Fruit fly (Drosophila melanogaster) Kc167 (cell line): ENCODE data around the gene Frmd5.

Experiments used
- Myc ChIP-seq: fragments of >200 bp; optimal IDR thresholded peaks from 2 replicates; lab custom pipeline; 2017; ENCODE audit warnings: missing external identifiers
- Sin3A ChIP-seq: fragments of >200 bp; optimal IDR thresholded peaks from 2 replicates; lab custom pipeline; 2018; ENCODE audit warnings: missing external identifiers
- h ChIP-seq: fragments of >200 bp; optimal IDR thresholded peaks from 3 replicates; lab custom pipeline; 2018; ENCODE audit warnings: missing external identifiers
- insv ChIP-seq: fragments of >200 bp; optimal IDR thresholded peaks from 3 replicates; lab custom pipeline; 2018; ENCODE audit warnings: missing external identifiers
- psq ChIP-seq: fragments of >200 bp; optimal IDR thresholded peaks from 2 replicates; lab custom pipeline; 2017; ENCODE audit warnings: missing external identifiers
- ttk ChIP-seq: sonication (Bioruptor generic); optimal IDR thresholded peaks from 2 replicates; lab custom pipeline; 2017; ENCODE audit warnings: missing external identifiers

The Frmd5 gene

DNA sequence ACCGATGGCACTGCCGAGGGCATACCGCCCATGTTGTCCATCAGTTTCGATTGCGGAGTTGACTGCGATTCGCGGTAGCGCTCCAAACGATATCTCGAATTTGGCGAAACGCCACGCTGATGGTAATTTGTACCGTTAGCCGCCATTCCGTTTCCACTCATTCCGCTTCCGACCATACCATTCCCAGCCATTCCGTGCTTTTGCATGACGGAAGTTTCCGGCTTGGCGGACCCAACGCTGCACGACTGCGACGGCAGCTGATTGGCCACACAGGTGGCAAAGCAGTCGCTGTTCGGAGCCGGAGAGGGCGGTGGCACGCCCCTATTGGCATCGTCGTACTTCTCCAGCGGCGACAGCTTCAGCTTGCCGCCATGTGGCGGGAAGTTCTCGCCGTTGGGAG is 28.1 kb downstream of the Frmd5 start:
- TF ChIP-seq Sin3A (no peak), h (no peak), ttk (lab: Kevin White, UChicago) (no peak), insv (lab: Kevin White, UChicago) (no peak), psq (lab: Kevin White, UChicago) (no peak), Myc (no peak)

DNA sequence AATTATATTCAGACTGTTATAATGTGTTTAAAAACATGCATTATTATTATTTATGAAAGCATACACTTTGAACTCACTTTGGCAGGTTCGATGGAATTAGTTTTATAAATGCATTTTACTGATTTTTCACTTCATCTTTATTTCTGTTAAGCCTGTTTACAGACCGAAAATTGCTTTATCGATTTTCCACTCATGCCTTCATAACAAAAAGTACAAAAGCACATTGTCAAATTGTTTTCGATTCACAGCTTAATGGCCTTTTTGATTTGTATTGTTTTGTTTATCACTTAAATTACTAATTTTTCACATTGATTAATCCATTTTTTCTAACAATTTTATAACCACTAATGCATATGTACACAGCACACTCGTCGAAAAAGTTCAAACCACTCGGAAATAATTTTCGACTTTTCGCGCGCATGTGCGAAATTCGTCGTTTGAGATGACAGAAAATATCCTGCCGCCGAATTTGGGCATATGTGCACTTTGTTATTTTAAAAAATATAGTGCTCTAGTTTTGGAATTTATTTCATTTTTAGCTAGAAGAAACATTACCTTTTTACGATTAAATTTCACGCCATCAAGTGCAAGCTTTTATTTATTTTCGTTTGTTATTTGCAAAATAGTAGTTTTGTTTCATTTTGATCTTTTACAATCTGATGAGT is 29.5 kb downstream of the Frmd5 start, which contains the start of gene rho-5:
Gene rho-5 (minus strand): TSS at position 296 of the 665 bp plus-strand sequence.
- TF ChIP-seq ttk (lab: Kevin White, UChicago) (no peak), psq (lab: Kevin White, UChicago) (no peak), h (no peak), insv (lab: Kevin White, UChicago) (no peak), Sin3A (no peak), Myc (no peak)

DNA sequence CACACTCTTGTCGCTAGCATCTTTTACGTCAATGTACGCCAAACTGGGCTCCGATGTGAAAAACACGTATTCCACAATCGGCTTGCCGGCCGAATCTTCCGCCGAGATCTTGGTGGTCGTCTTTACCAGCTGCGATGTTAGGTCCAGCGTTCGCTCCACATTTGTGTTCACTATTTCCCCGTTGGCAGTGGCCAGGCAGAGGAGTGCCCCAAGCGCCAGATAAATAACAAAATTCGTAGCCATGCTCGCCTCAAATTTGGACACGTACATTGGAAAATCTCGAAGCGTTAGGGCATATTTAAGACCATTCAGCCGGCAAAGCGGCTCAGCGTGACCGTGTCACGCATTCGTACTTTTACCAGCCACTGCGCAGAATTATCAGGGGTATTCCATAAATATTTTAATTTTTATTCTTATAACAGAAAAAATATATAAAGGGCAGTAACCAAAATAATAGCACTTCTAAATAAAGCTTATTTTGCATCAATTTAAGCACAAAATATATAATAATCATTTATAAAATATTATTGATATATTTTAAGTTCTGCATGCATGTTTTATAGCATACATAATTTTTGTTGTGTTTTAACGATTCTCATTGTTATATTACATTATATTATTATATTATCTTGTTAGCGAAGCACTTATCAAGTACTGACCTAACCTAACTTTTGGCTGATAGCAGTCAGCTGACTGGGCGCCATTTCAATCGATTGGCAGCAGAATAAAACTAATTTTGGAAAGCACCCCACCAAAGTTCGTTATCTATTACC is 31.4 kb downstream of the Frmd5 start, which contains the start of the genes CG33303 and dpr19:
Gene CG33303 (minus strand): TSS at position 294 of the 773 bp plus-strand sequence.
Gene dpr19 (plus strand): TSS at position 705 of the 773 bp plus-strand sequence.
- no peak for TF ChIP-seq h
- TF ChIP-seq ttk (lab: Kevin White, UChicago), result no peak
- no peak for TF ChIP-seq insv (lab: Kevin White, UChicago)
- TF ChIP-seq psq (lab: Kevin White, UChicago), result no peak
- TF ChIP-seq Myc, result no peak
- no peak for TF ChIP-seq Sin3A

- TF ChIP-seq psq (lab: Kevin White, UChicago) (no peak), Myc (no peak), insv (lab: Kevin White, UChicago) (no peak)
Observed at dm6 chr2L:10376276-10376675, 32.0 kb downstream of the Frmd5 start.

dm6 chr2L:10378631-10379030 is 34.4 kb downstream of the Frmd5 start:
- TF ChIP-seq psq (lab: Kevin White, UChicago), result no peak
- TF ChIP-seq Sin3A, result no peak
- TF ChIP-seq Myc, result no peak
- TF ChIP-seq h, result no peak
- TF ChIP-seq ttk (lab: Kevin White, UChicago), result no peak
- no peak for TF ChIP-seq insv (lab: Kevin White, UChicago)

DNA sequence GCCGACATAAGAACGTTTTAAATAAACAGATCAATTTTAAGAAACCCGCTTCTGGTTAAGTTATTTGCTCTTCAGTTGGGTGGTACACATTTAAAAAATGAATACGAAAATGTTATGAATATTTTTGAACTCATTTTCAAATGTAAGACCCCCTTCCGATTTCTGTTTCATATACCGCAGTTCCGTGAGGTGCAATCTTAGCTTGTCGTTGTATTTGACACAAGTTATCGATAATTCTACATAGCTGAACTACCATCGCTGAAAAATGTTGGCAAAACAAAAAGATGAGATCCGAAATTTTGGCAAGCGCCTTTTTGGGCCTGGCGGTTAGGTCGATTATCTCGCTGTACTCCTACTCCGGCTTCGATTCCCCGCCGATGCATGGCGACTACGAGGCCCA is 35.6 kb downstream of the Frmd5 start, which contains the start of gene gny:
Gene gny (plus strand): TSS at position 239 of the 400 bp plus-strand sequence.
- TF ChIP-seq ttk (lab: Kevin White, UChicago) (no peak), psq (lab: Kevin White, UChicago) (no peak), h (no peak), Sin3A (no peak), Myc (no peak), insv (lab: Kevin White, UChicago) (no peak)

- TF ChIP-seq Sin3A, result no peak
- no peak for TF ChIP-seq insv (lab: Kevin White, UChicago)
- TF ChIP-seq ttk (lab: Kevin White, UChicago), result no peak
- TF ChIP-seq psq (lab: Kevin White, UChicago), result no peak
- TF ChIP-seq Myc, result no peak
- no peak for TF ChIP-seq h
Observed at dm6 chr2L:10381890-10382450, 37.7 kb downstream of the Frmd5 start, which contains the start of gene CG5096. CG5096 (plus strand) TSS chr2L:10382263.

- TF ChIP-seq insv (lab: Kevin White, UChicago) (no peak), Myc (no peak), Sin3A (no peak), psq (lab: Kevin White, UChicago) (no peak), h (no peak), ttk (lab: Kevin White, UChicago) (no peak)
Observed at dm6 chr2L:10386208-10386805, 42.1 kb downstream of the Frmd5 start, which contains the start of the genes Cdk1 and mRpS7. Cdk1 (minus strand) TSS chr2L:10386262. mRpS7 (plus strand) TSS chr2L:10386662.

DNA sequence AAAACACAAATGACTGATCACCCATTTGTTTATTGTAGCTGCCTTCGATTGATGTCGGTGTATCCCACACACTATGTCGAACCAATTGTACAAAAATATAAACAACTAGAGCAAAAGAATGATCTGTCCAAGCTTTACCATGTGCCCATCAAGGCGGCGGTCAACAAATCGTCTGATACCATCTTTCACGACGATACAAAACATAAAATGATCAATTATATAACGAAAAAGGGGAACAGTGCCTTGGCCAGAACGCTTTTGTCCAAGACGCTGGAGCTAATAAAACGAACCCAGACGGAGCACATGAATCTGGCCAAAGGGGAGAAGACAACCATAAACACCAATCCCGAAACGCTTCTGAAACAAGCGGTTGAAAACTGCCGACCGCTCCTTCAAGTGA is 42.6 kb downstream of the Frmd5 start:
- no peak for TF ChIP-seq Sin3A

- TF ChIP-seq psq (lab: Kevin White, UChicago), result no peak
- TF ChIP-seq Myc, result no peak
- no peak for TF ChIP-seq h
Observed at dm6 chr2L:10387869-10388726, 43.9 kb downstream of the Frmd5 start, which contains the start of gene da. da (plus strand) TSS chr2L:10388105.

dm6 chr2L:10393467-10393866 is 49.2 kb downstream of the Frmd5 start:
- TF ChIP-seq insv (lab: Kevin White, UChicago) (no peak), ttk (lab: Kevin White, UChicago) (no peak), Myc (no peak), Sin3A (no peak), h (no peak), psq (lab: Kevin White, UChicago) (no peak)
